Fruit fly (Drosophila melanogaster): Measurements from ENCODE around the gene CG15260.

Gene CG15260

dm6 chr2L:15292139-15292538 lies at the start of gene CG15260:
Gene CG15260, minus strand, starts transcription at chr2L:15292239.
- TF ChIP-seq h (optimal IDR thresholded peaks at IDR 0.05) = no peak
- no peak for TF ChIP-seq insv (optimal IDR thresholded peaks at IDR 0.05)
- no peak for TF ChIP-seq Sin3A (optimal IDR thresholded peaks at IDR 0.05)
- TF ChIP-seq ttk (optimal IDR thresholded peaks at IDR 0.05) = no peak
- no peak for TF ChIP-seq Myc (optimal IDR thresholded peaks at IDR 0.05)
- TF ChIP-seq psq (optimal IDR thresholded peaks at IDR 0.05) = no peak

dm6 chr2L:15339601-15340000 lies 47.6 kb upstream of the CG15260 start:
- TF ChIP-seq ttk (optimal IDR thresholded peaks at IDR 0.05) = no peak
- TF ChIP-seq Sin3A (optimal IDR thresholded peaks at IDR 0.05) = no peak
- TF ChIP-seq insv (optimal IDR thresholded peaks at IDR 0.05) = no peak
- no peak for TF ChIP-seq Myc (optimal IDR thresholded peaks at IDR 0.05)
- no peak for TF ChIP-seq h (optimal IDR thresholded peaks at IDR 0.05)
- TF ChIP-seq psq (optimal IDR thresholded peaks at IDR 0.05) = no peak

dm6 chr2L:15337248-15337848 lies 45.3 kb upstream of the CG15260 start:
- no peak for TF ChIP-seq insv (optimal IDR thresholded peaks at IDR 0.05)
- TF ChIP-seq psq (optimal IDR thresholded peaks at IDR 0.05) = no peak
- no peak for TF ChIP-seq ttk (optimal IDR thresholded peaks at IDR 0.05)
- no peak for TF ChIP-seq h (optimal IDR thresholded peaks at IDR 0.05)
- no peak for TF ChIP-seq Myc (optimal IDR thresholded peaks at IDR 0.05)
- no peak for TF ChIP-seq Sin3A (optimal IDR thresholded peaks at IDR 0.05)

- TF ChIP-seq Sin3A (optimal IDR thresholded peaks at IDR 0.05) (no peak), psq (optimal IDR thresholded peaks at IDR 0.05) (no peak), ttk (optimal IDR thresholded peaks at IDR 0.05) (no peak), insv (optimal IDR thresholded peaks at IDR 0.05) (no peak), h (optimal IDR thresholded peaks at IDR 0.05) (no peak), Myc (optimal IDR thresholded peaks at IDR 0.05) (no peak)
Observed at dm6 chr2L:15333602-15334080, 41.6 kb upstream of the CG15260 start, which contains the start of gene esg. Gene esg, plus strand, starts transcription at chr2L:15333866.

- TF ChIP-seq Sin3A (optimal IDR thresholded peaks at IDR 0.05) (no peak), insv (optimal IDR thresholded peaks at IDR 0.05) (no peak), psq (optimal IDR thresholded peaks at IDR 0.05) (no peak), ttk (optimal IDR thresholded peaks at IDR 0.05) (no peak), Myc (optimal IDR thresholded peaks at IDR 0.05) (no peak)
Observed at dm6 chr2L:15332561-15332960, 40.5 kb upstream of the CG15260 start.

dm6 chr2L:15331353-15331752 lies 39.3 kb upstream of the CG15260 start:
- no peak for TF ChIP-seq insv (optimal IDR thresholded peaks at IDR 0.05)
- no peak for TF ChIP-seq psq (optimal IDR thresholded peaks at IDR 0.05)
- TF ChIP-seq ttk (optimal IDR thresholded peaks at IDR 0.05) = no peak
- no peak for TF ChIP-seq h (optimal IDR thresholded peaks at IDR 0.05)
- TF ChIP-seq Myc (optimal IDR thresholded peaks at IDR 0.05) = no peak
- TF ChIP-seq Sin3A (optimal IDR thresholded peaks at IDR 0.05) = no peak

dm6 chr2L:15330641-15331040 lies 38.6 kb upstream of the CG15260 start:
- TF ChIP-seq h (optimal IDR thresholded peaks at IDR 0.05) = no peak
- TF ChIP-seq psq (optimal IDR thresholded peaks at IDR 0.05) = no peak
- TF ChIP-seq ttk (optimal IDR thresholded peaks at IDR 0.05) = no peak
- TF ChIP-seq Myc (optimal IDR thresholded peaks at IDR 0.05) = no peak
- no peak for TF ChIP-seq Sin3A (optimal IDR thresholded peaks at IDR 0.05)
- no peak for TF ChIP-seq insv (optimal IDR thresholded peaks at IDR 0.05)

- TF ChIP-seq insv (optimal IDR thresholded peaks at IDR 0.05) (no peak), h (optimal IDR thresholded peaks at IDR 0.05) (no peak), Myc (optimal IDR thresholded peaks at IDR 0.05) (no peak), psq (optimal IDR thresholded peaks at IDR 0.05) (no peak), ttk (optimal IDR thresholded peaks at IDR 0.05) (no peak), Sin3A (optimal IDR thresholded peaks at IDR 0.05) (no peak)
Observed at dm6 chr2L:15329382-15329781, 37.3 kb upstream of the CG15260 start.

dm6 chr2L:15327993-15328392 lies 36.0 kb upstream of the CG15260 start:
- TF ChIP-seq psq (optimal IDR thresholded peaks at IDR 0.05) (no peak), ttk (optimal IDR thresholded peaks at IDR 0.05) (no peak), h (optimal IDR thresholded peaks at IDR 0.05) (no peak), Sin3A (optimal IDR thresholded peaks at IDR 0.05) (no peak), Myc (optimal IDR thresholded peaks at IDR 0.05) (no peak), insv (optimal IDR thresholded peaks at IDR 0.05) (no peak)

- TF ChIP-seq ttk (optimal IDR thresholded peaks at IDR 0.05) = no peak
Observed at dm6 chr2L:15325555-15326285, 33.7 kb upstream of the CG15260 start.

dm6 chr2L:15324103-15324840 lies 32.2 kb upstream of the CG15260 start:
- TF ChIP-seq insv (optimal IDR thresholded peaks at IDR 0.05) = no peak
- TF ChIP-seq h (optimal IDR thresholded peaks at IDR 0.05) = no peak
- TF ChIP-seq Sin3A (optimal IDR thresholded peaks at IDR 0.05) = no peak
- TF ChIP-seq Myc (optimal IDR thresholded peaks at IDR 0.05) = no peak
- TF ChIP-seq ttk (optimal IDR thresholded peaks at IDR 0.05) = no peak
- no peak for TF ChIP-seq psq (optimal IDR thresholded peaks at IDR 0.05)

dm6 chr2L:15323196-15323595 lies 31.2 kb upstream of the CG15260 start:
- TF ChIP-seq ttk (optimal IDR thresholded peaks at IDR 0.05) (no peak), Sin3A (optimal IDR thresholded peaks at IDR 0.05) (no peak), insv (optimal IDR thresholded peaks at IDR 0.05) (no peak), psq (optimal IDR thresholded peaks at IDR 0.05) (no peak), h (optimal IDR thresholded peaks at IDR 0.05) (no peak), Myc (optimal IDR thresholded peaks at IDR 0.05) (no peak)
